Worm (Caenorhabditis elegans) whole organism, late embryonic: ENCODE measurements around the gene cebp-1.
A peak's percentile ranks its signal among the peaks of the same experiment; 100 is the strongest.

Experiments used
- F13H6.1 ChIP-seq: sonication (generic microtip); optimal IDR thresholded peaks from 2 replicates; lab custom pipeline; 2016; ENCODE audit warnings: missing genetic modification characterization, missing compliant biosample characterization
- T23F11.4 ChIP-seq: fragments of 200-800 bp; sonication (Bioruptor generic); optimal IDR thresholded peaks from 2 replicates; lab custom pipeline; 2018; ENCODE audit warnings: mild to moderate bottlenecking, missing genetic modification characterization, missing compliant biosample characterization
- Y22D7AL.16 ChIP-seq: sonication (generic microtip); optimal IDR thresholded peaks from 2 replicates; lab custom pipeline; 2016; ENCODE audit warnings: missing genetic modification characterization, missing compliant biosample characterization
- ceh-18 ChIP-seq: sonication (generic microtip); optimal IDR thresholded peaks from 2 replicates; lab custom pipeline; 2016; ENCODE audit warnings: missing genetic modification characterization, missing compliant biosample characterization
- ceh-24 ChIP-seq: sonication (generic microtip); optimal IDR thresholded peaks from 2 replicates; lab custom pipeline; 2016; ENCODE audit warnings: mild to moderate bottlenecking, missing genetic modification characterization, missing compliant biosample characterization
- ceh-48 ChIP-seq: sonication (generic microtip); optimal IDR thresholded peaks from 2 replicates; lab custom pipeline; 2016; ENCODE audit warnings: missing genetic modification characterization, inconsistent platforms, missing compliant biosample characterization
- ceh-6 ChIP-seq: fragments of 200-800 bp; sonication (Bioruptor generic); optimal IDR thresholded peaks from 2 replicates; lab custom pipeline; 2018; ENCODE audit warnings: mild to moderate bottlenecking, missing genetic modification characterization, missing compliant biosample characterization
- ceh-9 ChIP-seq: sonication (generic microtip); optimal IDR thresholded peaks from 2 replicates; lab custom pipeline; 2016; ENCODE audit warnings: mild to moderate bottlenecking, missing genetic modification characterization, inconsistent platforms, missing compliant biosample characterization
- dve-1 ChIP-seq: sonication (generic microtip); optimal IDR thresholded peaks from 2 replicates; lab custom pipeline; 2017; ENCODE audit warnings: antibody characterized with exemption, mild to moderate bottlenecking, missing genetic modification characterization, missing compliant biosample characterization
- elt-2 ChIP-seq: sonication (generic microtip); optimal IDR thresholded peaks from 2 replicates; lab custom pipeline; 2016; ENCODE audit warnings: missing genetic modification reagents, missing genetic modification characterization, missing compliant biosample characterization
- fax-1 ChIP-seq: sonication (generic microtip); optimal IDR thresholded peaks from 2 replicates; lab custom pipeline; 2016; ENCODE audit warnings: missing genotype, missing genetic modification characterization, missing compliant biosample characterization
- gmeb-2 ChIP-seq: sonication (generic microtip); optimal IDR thresholded peaks from 2 replicates; lab custom pipeline; 2016; ENCODE audit warnings: missing genetic modification characterization, inconsistent platforms, missing compliant biosample characterization
- hlh-30 ChIP-seq: sonication (generic microtip); optimal IDR thresholded peaks from 2 replicates; lab custom pipeline; 2017; ENCODE audit warnings: antibody characterized with exemption, missing genetic modification characterization, missing compliant biosample characterization; ENCODE audit not compliant: insufficient read depth
- hlh-6 ChIP-seq: sonication (generic microtip); optimal IDR thresholded peaks from 2 replicates; lab custom pipeline; 2016; ENCODE audit warnings: missing genotype, missing genetic modification characterization, missing compliant biosample characterization
- hlh-8 ChIP-seq: sonication (generic microtip); optimal IDR thresholded peaks from 2 replicates; lab custom pipeline; 2016; ENCODE audit warnings: missing genotype, missing genetic modification characterization, missing compliant biosample characterization
- lim-6 ChIP-seq: sonication (generic microtip); optimal IDR thresholded peaks from 2 replicates; lab custom pipeline; 2016; ENCODE audit warnings: missing genetic modification characterization, missing compliant biosample characterization
- lin-11 ChIP-seq: fragments of 200-800 bp; sonication (Bioruptor generic); optimal IDR thresholded peaks from 2 replicates; lab custom pipeline; 2018; ENCODE audit warnings: mild to moderate bottlenecking, missing genetic modification characterization, missing compliant biosample characterization
- nhr-232 ChIP-seq: sonication (generic microtip); optimal IDR thresholded peaks from 2 replicates; lab custom pipeline; 2016; ENCODE audit warnings: missing genetic modification characterization, missing compliant biosample characterization
- pax-1 ChIP-seq: fragments of 150-350 bp; optimal IDR thresholded peaks from 2 replicates; lab custom pipeline; 2014; ENCODE audit warnings: missing biosample characterization, missing genetic modification characterization
- pqm-1 ChIP-seq: sonication (generic microtip); optimal IDR thresholded peaks from 2 replicates; lab custom pipeline; 2016; ENCODE audit warnings: missing genetic modification characterization, missing compliant biosample characterization
- rnt-1 ChIP-seq: sonication (generic microtip); optimal IDR thresholded peaks from 2 replicates; lab custom pipeline; 2016; ENCODE audit warnings: missing genetic modification characterization, missing compliant biosample characterization
- sdc-2 ChIP-seq: sonication (generic microtip); optimal IDR thresholded peaks from 2 replicates; lab custom pipeline; 2016; ENCODE audit warnings: missing genotype, missing genetic modification characterization, missing compliant biosample characterization
- sox-2 ChIP-seq: fragments of 200-800 bp; sonication (Bioruptor generic); IDR thresholded peaks from 2 replicates; pipeline ENCODE4 v1.3.6; 2022; ENCODE audit warnings: missing genetic modification reagents, missing genetic modification characterization, missing compliant biosample characterization
- sox-4 ChIP-seq: sonication (generic microtip); optimal IDR thresholded peaks from 2 replicates; lab custom pipeline; 2017; ENCODE audit warnings: mild to moderate bottlenecking, missing genetic modification characterization, inconsistent platforms, missing compliant biosample characterization
- tbx-2 ChIP-seq: sonication (generic microtip); optimal IDR thresholded peaks from 2 replicates; lab custom pipeline; 2016; ENCODE audit warnings: missing genetic modification characterization, missing compliant biosample characterization
- tbx-7 ChIP-seq: sonication (generic microtip); optimal IDR thresholded peaks from 2 replicates; lab custom pipeline; 2016; ENCODE audit warnings: missing genotype, missing genetic modification characterization, missing compliant biosample characterization
- ttx-3 ChIP-seq: sonication (generic microtip); optimal IDR thresholded peaks from 2 replicates; lab custom pipeline; 2016; ENCODE audit warnings: missing genetic modification reagents, missing genetic modification characterization, missing compliant biosample characterization
- unc-3 ChIP-seq, 2 experiments: fragments of 200-800 bp in 1 of 2; sonication (Bioruptor generic) in 1 of 2; sonication (generic microtip) in 1 of 2; conservative IDR thresholded peaks in 1 of 2; optimal IDR thresholded peaks in 1 of 2; 2 replicates each; pipeline versions ENCODE4 v1.3.6 to Lab custom; 2016 to 2022; ENCODE audit warnings: missing compliant biosample characterization in 2 of 2, missing genetic modification characterization in 2 of 2, missing genetic modification reagents in 1 of 2
- unc-42 ChIP-seq: sonication (generic microtip); optimal IDR thresholded peaks from 2 replicates; lab custom pipeline; 2016; ENCODE audit warnings: missing genotype, missing genetic modification characterization, missing compliant biosample characterization
- unc-86 ChIP-seq: sonication (generic microtip); optimal IDR thresholded peaks from 2 replicates; lab custom pipeline; 2016; ENCODE audit warnings: missing genetic modification characterization, missing compliant biosample characterization
- ztf-16 ChIP-seq: sonication (generic microtip); optimal IDR thresholded peaks from 2 replicates; lab custom pipeline; 2017; ENCODE audit warnings: missing genetic modification characterization, missing compliant biosample characterization

Gene cebp-1

ce11 chrX:1479190-1479589, 25.5 kb upstream of the cebp-1 start, which contains the start of gene acly-1:
Gene acly-1 (plus strand): TSS chrX:1479542.
- TF ChIP-seq ceh-6 (GFP tag; lab: Kevin White, UChicago) (no peak), ceh-48 (tag; lab: Kevin White, UChicago) (no peak), T23F11.4 (GFP tag; lab: Kevin White, UChicago) (no peak), F13H6.1 (tag; lab: Kevin White, UChicago) (no peak), rnt-1 (tag; lab: Kevin White, UChicago) (no peak), ceh-9 (tag; lab: Kevin White, UChicago) (no peak), unc-86 (tag; lab: Kevin White, UChicago) (no peak), ceh-24 (tag; lab: Kevin White, UChicago) (no peak), Y22D7AL.16 (tag; lab: Kevin White, UChicago) (no peak), ttx-3 (tag; lab: Kevin White, UChicago) (no peak), gmeb-2 (tag; lab: Kevin White, UChicago) (no peak), ceh-18 (no peak), unc-3 (GFP tag; conservative IDR thresholded peaks at IDR 0.05; lab: Robert Waterston, UW) (no peak), unc-3 (tag; optimal IDR thresholded peaks at IDR 0.05; lab: Kevin White, UChicago) (no peak), tbx-2 (no peak), elt-2 (tag; lab: Kevin White, UChicago) (no peak)
- TF ChIP-seq, all 69 proteins: peak for 0

ce11 chrX:1478569-1478968, 24.9 kb upstream of the cebp-1 start:
- TF ChIP-seq ceh-6 (GFP tag; lab: Kevin White, UChicago) (no peak), hlh-30 (tag; lab: Kevin White, UChicago) (no peak), tbx-7 (tag; lab: Kevin White, UChicago) (no peak), pqm-1 (tag; lab: Kevin White, UChicago) (no peak), unc-42 (tag; lab: Kevin White, UChicago) (peak; percentile 18), sox-4 (tag; lab: Kevin White, UChicago) (no peak), lim-6 (tag; lab: Kevin White, UChicago) (no peak), rnt-1 (tag; lab: Kevin White, UChicago) (no peak), ceh-18 (no peak)

ce11 chrX:1477932-1478331, 24.3 kb upstream of the cebp-1 start:
- TF ChIP-seq ttx-3 (tag; lab: Kevin White, UChicago) (no peak), elt-2 (tag; lab: Kevin White, UChicago) (peak; percentile 98)

ce11 chrX:1476005-1476404, 22.3 kb upstream of the cebp-1 start:
- TF ChIP-seq sdc-2 (tag; lab: Kevin White, UChicago): peak; percentile 4
- no peak for TF ChIP-seq nhr-232 (tag; lab: Kevin White, UChicago)

- TF ChIP-seq sdc-2 (tag; lab: Kevin White, UChicago): no peak
- TF ChIP-seq dve-1 (tag; lab: Kevin White, UChicago): no peak
- TF ChIP-seq nhr-232 (tag; lab: Kevin White, UChicago): no peak
- no peak for TF ChIP-seq ceh-9 (tag; lab: Kevin White, UChicago)
- TF ChIP-seq T23F11.4 (GFP tag; lab: Kevin White, UChicago): no peak
- TF ChIP-seq sox-2 (GFP tag; lab: Robert Waterston, UW): no peak
- no peak for TF ChIP-seq pax-1 (tag; lab: Kevin White, UChicago)
- no peak for TF ChIP-seq hlh-8 (tag; lab: Kevin White, UChicago)
- no peak for TF ChIP-seq ceh-18
These were observed 20.1 kb upstream of the cebp-1 start for ce11 chrX:1473794-1474193.

ce11 chrX:1472880-1473279, 19.2 kb upstream of the cebp-1 start, which contains the start of gene D1005.5:
Gene D1005.5 (minus strand): TSS chrX:1472980.
- TF ChIP-seq unc-86 (tag; lab: Kevin White, UChicago) (no peak), lim-6 (tag; lab: Kevin White, UChicago) (no peak), fax-1 (tag; lab: Kevin White, UChicago) (no peak), F13H6.1 (tag; lab: Kevin White, UChicago) (no peak), unc-3 (GFP tag; conservative IDR thresholded peaks at IDR 0.05; lab: Robert Waterston, UW) (no peak), unc-3 (tag; optimal IDR thresholded peaks at IDR 0.05; lab: Kevin White, UChicago) (no peak), pax-1 (tag; lab: Kevin White, UChicago) (no peak), ztf-16 (tag; lab: Kevin White, UChicago) (no peak), hlh-6 (tag; lab: Kevin White, UChicago) (no peak), lin-11 (tag; lab: Kevin White, UChicago) (no peak)
